Worm (Caenorhabditis elegans): ENCODE data around the gene sru-1.

DNA sequence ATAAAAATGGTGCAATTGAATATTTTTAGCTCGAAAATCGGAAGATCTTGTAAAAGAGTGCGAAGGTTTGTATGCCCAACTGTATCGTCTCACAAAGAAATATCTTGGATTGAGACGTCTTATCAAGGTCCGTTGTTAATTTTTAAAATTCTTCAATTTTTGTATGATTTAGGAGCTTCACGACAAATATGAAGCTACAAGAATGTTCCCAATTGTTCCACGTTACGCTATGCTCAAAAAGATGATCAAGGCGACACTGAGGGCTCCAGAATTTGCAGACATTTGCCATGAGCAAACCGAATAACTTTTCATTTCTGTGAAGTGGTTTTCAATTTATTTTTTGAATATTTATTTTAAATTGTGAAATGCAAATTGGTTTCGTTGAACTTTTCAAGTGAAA, 49.7 kb upstream of the sru-1 start:
- TF ChIP-seq dao-5 (tag; optimal IDR thresholded peaks at IDR 0.05): no peak
- TF ChIP-seq him-1 (tag; optimal IDR thresholded peaks at IDR 0.05): no peak
- no peak for TF ChIP-seq W03F9.2 (tag; optimal IDR thresholded peaks at IDR 0.05)
